Worm (Caenorhabditis elegans) whole organism, L4/young adult: ENCODE data around the gene casy-1.

Experiments
- W03F9.2 ChIP-seq: fragments of 150-350 bp; optimal IDR thresholded peaks from 2 replicates; lab custom pipeline; 2014; ENCODE audit warnings: missing biosample characterization, missing genetic modification characterization
- dao-5 ChIP-seq: sonication (generic microtip); optimal IDR thresholded peaks from 2 replicates; lab custom pipeline; 2016; ENCODE audit warnings: missing genotype, missing genetic modification characterization, moderate library complexity, missing compliant biosample characterization
- him-1 ChIP-seq: sonication (generic microtip); optimal IDR thresholded peaks from 2 replicates; lab custom pipeline; 2016; ENCODE audit warnings: missing genotype, missing genetic modification reagents, missing genetic modification characterization, missing compliant biosample characterization

DNA sequence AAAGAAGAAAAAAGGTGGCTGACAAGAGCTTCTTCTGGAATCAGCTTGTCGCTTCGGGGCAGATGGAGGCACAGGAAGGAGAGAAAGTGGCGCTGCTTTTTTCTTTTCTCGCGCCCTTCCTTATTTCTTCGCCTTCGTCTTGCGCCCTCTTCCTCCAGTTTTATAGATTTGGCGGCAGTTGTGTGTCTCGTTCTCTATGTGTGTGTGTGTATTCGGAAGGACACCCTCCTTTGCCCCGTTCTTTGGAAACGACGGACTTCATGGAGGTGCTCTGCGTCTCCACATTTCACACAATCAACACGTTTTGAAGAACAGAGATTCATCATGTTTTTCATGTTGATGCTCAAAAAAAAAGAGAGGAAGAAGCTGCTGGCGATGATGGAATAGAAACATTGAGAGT, 7.8 kb downstream of the casy-1 start:
- no peak for TF ChIP-seq him-1 (tag; lab: Kevin White, UChicago)
- TF ChIP-seq W03F9.2, result no peak
- TF ChIP-seq dao-5, result no peak
